Fruit fly (Drosophila melanogaster) Kc167 (cell line): ENCODE data around the gene RfC4.

Experiments used
- Myc ChIP-seq: fragments of >200 bp; optimal IDR thresholded peaks from 2 replicates; lab custom pipeline; 2017; ENCODE audit warnings: missing external identifiers
- Sin3A ChIP-seq: fragments of >200 bp; optimal IDR thresholded peaks from 2 replicates; lab custom pipeline; 2018; ENCODE audit warnings: missing external identifiers
- h ChIP-seq: fragments of >200 bp; optimal IDR thresholded peaks from 3 replicates; lab custom pipeline; 2018; ENCODE audit warnings: missing external identifiers
- insv ChIP-seq: fragments of >200 bp; optimal IDR thresholded peaks from 3 replicates; lab custom pipeline; 2018; ENCODE audit warnings: missing external identifiers
- psq ChIP-seq: fragments of >200 bp; optimal IDR thresholded peaks from 2 replicates; lab custom pipeline; 2017; ENCODE audit warnings: missing external identifiers
- ttk ChIP-seq: sonication (Bioruptor generic); optimal IDR thresholded peaks from 2 replicates; lab custom pipeline; 2017; ENCODE audit warnings: missing external identifiers

RfC4 gene

DNA sequence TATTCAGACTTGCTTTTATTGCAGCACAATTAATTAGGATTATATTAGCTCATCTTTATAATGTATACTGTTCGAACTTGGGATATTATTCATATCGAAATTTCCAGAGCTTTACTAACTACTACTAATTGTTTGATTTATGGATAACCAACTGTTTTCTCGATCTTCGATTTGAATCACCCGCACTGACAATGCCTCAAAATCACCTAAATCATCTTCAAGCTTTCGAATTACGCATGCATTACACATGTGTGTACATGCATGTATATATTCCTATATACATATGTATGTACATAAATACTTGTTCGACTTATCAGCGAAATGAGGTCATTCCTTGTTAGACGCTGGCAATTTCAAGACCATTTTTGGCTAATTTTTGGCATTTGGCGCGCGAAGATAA, 14.2 kb downstream of the RfC4 start:
- TF ChIP-seq psq (lab: Kevin White, UChicago) (no peak), h (no peak), ttk (lab: Kevin White, UChicago) (no peak), insv (lab: Kevin White, UChicago) (no peak), Myc (lab: Kevin White, UChicago) (no peak), Sin3A (lab: Kevin White, UChicago) (no peak)

DNA sequence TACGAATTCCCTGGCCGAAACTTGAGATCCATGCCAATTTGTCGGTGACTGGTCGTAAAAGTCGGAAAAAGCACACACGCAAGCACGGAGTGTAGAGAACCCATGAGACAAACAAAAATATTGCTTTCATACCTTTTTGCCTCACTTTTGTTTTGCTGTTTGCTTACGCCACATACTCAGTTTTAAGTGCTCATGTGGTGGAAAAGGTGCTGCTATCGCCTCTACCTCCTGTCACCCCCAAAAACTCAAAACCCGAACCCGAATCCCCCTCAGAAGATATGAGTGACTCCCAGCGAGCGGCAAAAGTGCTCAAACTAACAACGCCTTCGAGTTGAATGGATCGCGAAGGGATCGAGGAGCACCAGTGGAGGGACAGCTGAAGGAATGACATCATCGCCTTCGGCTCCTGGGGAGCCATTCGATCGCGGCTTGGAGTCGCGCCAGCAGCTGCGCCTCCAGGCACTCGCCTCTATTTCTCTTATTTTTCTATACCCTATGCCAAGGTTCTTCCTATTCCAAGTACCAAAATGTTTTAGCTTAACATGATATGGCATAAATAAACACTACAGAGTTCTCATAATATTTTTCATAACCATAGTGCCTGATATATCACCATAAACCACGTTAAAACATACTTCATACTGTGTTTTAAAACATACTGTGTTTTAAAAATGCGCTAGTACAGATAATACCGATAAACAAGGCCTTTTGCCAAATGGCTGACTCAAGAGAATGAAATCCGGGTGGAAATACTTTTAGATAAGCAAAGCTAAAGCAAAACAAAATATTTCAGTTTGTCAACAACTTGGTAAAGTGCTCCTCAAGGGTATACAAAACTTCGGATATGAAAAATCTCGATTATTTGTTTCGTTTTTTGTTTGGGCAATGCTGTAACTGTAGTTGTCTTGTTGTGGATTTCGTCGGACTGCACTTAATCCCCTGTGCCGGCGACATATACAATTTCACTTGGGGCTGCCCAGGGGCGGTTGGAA, 15.2 kb downstream of the RfC4 start:
- TF ChIP-seq Sin3A (lab: Kevin White, UChicago): no peak
- no peak for TF ChIP-seq insv (lab: Kevin White, UChicago)
- TF ChIP-seq ttk (lab: Kevin White, UChicago): peak; percentile 16
- no peak for TF ChIP-seq Myc (lab: Kevin White, UChicago)
- no peak for TF ChIP-seq psq (lab: Kevin White, UChicago)

DNA sequence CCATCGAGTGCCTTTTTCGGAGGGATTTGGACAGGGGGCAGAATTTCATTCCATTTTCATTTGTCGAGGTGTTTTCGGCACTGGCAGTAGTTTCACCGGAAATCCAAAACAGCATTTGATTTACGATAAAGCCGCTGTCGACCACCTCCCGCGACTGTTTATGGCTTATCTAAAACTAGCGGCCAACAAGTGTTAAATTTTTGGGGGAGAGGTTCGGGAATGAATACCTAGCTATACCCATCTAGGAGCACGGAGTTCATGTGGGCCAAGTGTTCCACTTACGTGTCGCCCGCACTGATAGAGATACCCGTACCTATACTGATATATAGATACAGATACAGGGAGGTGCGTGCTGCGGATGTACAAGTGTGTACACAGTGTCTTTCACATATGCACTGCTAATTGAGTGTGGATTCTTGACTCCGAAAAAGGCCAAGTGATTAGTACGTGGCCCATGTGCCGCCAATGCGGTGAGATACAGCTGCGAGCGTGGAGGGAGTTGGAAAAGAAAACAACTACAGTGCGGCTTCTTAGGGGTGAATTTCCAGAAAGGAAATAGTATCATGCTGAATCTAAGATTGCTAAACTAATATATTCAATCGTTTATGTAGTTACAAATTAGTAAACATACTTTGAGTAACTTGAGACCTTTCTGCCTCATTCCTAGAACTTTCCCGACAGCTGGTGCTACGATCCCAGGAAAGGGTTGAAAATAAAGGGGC, 16.0 kb downstream of the RfC4 start:
- TF ChIP-seq h (no peak), Myc (lab: Kevin White, UChicago) (no peak), psq (lab: Kevin White, UChicago) (no peak), Sin3A (lab: Kevin White, UChicago) (no peak), insv (lab: Kevin White, UChicago) (no peak), ttk (lab: Kevin White, UChicago) (no peak)

DNA sequence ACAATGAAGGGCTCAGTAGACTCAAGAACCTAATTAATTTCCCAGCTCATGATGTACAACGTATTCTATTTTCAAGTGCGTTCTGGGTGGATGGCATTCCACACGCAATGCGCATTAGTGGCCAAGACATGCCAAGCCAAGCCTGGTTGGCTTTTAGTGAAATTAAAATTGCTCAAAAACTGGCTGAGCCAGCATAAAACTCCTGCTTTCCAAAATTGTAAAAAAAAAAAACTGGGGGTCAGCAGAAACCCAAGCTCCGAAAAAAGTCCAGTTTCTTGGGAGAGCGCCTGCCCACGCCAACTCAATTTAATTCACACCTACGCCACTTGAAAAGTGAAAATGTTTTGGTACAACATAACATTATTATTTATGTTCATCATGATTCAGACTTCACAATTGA, 17.5 kb downstream of the RfC4 start:
- TF ChIP-seq ttk (lab: Kevin White, UChicago): no peak
- no peak for TF ChIP-seq Sin3A (lab: Kevin White, UChicago)
- no peak for TF ChIP-seq insv (lab: Kevin White, UChicago)
- TF ChIP-seq Myc (lab: Kevin White, UChicago): no peak
- no peak for TF ChIP-seq h
- no peak for TF ChIP-seq psq (lab: Kevin White, UChicago)

DNA sequence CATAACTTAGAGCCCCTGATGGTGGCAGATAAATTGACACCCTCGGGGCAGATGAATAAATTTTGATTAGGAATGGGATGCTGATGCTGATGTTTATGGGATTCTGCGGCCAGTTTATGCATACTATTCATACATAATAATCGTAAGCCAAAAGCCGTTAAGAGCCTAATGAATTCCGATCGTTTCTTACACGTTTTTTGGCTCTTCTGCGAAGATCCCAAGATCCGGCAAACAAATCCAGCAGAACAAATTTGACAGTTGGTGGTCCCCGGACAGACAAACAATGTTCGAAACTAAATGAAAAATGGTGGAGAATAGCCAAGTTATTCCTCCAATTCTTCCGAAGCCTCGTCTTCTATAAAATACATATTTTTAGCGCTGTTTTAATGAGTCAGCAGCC, 18.3 kb downstream of the RfC4 start:
- TF ChIP-seq Sin3A (lab: Kevin White, UChicago): no peak
- no peak for TF ChIP-seq psq (lab: Kevin White, UChicago)
- TF ChIP-seq ttk (lab: Kevin White, UChicago): no peak
- TF ChIP-seq insv (lab: Kevin White, UChicago): no peak
- TF ChIP-seq h: no peak
- no peak for TF ChIP-seq Myc (lab: Kevin White, UChicago)

DNA sequence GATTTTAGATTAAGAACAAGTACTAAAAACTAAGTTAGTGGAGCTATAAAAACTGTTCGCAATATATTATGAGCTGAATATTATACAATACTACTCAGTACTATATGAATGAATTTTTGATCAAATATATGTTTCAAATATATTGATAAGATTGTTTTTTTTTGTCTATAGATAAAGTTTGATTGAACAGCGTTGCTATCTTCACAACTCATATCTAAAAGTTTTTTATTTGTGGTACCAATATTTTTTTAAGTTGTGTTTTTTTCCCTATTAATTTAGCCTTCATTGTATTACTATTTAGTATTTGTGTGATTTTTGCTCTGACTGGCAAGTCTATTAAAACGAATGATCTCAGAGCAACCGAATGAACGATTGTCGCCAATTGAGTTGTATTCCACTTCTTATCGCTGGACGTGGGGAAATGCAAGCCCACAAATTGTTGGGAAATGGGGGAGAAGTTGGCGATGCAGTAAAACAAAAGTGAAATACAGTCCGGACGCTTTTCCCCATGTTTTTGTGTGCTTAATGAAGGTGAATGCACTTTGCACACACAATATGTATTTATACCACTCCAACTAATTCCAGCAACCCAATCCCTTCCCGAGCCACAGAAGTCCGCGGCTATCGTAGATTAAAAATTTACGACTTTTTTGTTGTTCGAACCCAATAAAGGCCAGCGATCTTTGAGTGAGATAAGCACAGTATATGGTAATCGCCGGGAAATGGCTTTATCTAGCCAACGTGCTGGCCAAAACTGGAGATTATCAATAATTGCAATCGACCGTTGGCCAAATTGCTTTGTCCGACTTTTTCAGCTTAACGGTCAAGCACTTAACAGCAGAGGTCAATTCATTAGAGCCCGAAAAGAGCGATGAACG, 19.1 kb downstream of the RfC4 start:
- no peak for TF ChIP-seq h
- TF ChIP-seq ttk (lab: Kevin White, UChicago): no peak
- TF ChIP-seq Myc (lab: Kevin White, UChicago): no peak
- TF ChIP-seq insv (lab: Kevin White, UChicago): no peak
- no peak for TF ChIP-seq psq (lab: Kevin White, UChicago)
- TF ChIP-seq Sin3A (lab: Kevin White, UChicago): no peak

DNA sequence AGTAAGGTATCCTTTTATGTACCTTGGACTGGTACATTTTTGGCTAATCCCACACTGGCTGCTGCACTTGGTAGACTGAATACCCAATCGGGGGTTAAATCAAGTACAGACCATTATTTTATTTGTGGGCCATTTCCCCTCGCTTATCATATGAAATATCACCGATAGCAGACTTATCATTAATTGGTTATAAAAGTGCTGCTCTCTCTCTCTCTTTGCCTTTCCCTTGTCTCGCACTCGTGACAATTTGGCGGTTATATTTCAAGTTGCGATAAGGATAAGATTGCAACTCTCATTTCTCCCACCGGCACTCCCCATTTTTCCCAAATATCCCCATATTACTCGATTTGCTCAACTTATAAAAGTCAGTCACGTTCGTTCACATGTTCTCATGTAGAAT, 20.1 kb downstream of the RfC4 start:
- TF ChIP-seq Sin3A (lab: Kevin White, UChicago): no peak
- TF ChIP-seq ttk (lab: Kevin White, UChicago): no peak
- TF ChIP-seq h: no peak
- no peak for TF ChIP-seq insv (lab: Kevin White, UChicago)
- no peak for TF ChIP-seq psq (lab: Kevin White, UChicago)
- TF ChIP-seq Myc (lab: Kevin White, UChicago): no peak

DNA sequence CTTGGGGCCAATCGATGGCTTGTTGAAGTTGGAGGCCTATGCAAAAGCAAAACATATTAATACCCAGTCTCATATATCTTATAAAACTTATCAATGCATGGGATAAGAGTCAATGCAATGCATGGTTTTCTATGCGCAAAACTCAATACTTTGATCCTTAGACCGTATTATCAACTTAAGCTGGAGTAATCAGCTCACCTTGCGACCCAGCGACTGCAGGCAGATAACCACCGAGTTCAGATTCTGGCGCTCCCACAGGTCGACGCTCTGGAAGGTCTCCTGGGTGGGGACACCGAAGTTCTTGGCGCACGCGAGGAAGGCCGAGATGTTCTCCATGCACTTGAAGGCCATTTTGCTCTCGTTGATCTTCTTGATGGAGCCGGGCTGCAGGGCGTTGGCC, 20.7 kb downstream of the RfC4 start:
- TF ChIP-seq psq (lab: Kevin White, UChicago): no peak
- no peak for TF ChIP-seq insv (lab: Kevin White, UChicago)
- no peak for TF ChIP-seq ttk (lab: Kevin White, UChicago)
- no peak for TF ChIP-seq h
- no peak for TF ChIP-seq Myc (lab: Kevin White, UChicago)
- no peak for TF ChIP-seq Sin3A (lab: Kevin White, UChicago)

DNA sequence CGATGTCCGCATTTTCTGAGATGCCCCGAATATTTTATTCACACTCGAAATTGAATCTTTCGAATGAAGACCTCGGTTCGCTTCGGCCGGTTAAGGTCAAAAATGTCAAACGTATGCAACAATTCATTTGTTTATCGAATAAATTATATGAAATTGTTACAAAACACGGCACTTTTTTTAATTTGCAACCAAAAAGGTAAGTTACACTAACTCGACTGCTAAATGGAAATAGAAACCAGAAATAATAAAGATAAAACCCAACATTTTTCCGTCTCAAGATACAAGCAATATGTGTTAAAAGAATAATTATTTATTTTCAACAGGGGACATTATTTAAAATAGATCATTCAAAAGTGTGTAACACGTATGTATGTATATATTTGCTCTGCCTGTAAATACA, 21.8 kb downstream of the RfC4 start:
- TF ChIP-seq insv (lab: Kevin White, UChicago) (no peak), Myc (lab: Kevin White, UChicago) (no peak), h (no peak), ttk (lab: Kevin White, UChicago) (no peak), psq (lab: Kevin White, UChicago) (no peak), Sin3A (lab: Kevin White, UChicago) (no peak)

DNA sequence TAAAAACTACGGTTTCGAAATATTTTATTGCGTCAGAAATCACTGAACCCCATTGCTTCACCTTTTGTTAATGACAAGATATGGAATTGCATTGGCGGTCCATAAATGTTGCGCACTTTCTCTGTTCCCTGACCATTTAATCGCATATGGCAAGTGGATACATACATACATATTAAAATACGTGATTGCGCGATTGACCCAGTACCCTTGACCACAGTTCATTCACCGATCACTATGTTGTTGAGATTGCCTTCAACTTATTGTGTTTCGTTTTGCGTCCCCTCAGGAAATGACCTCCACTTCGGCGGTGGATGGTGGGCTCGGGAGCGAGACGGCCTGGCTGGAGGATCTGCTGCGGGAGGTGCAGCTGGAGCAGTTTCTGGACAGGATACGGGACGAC, 25.6 kb downstream of the RfC4 start:
- TF ChIP-seq insv (lab: Kevin White, UChicago) (no peak), Myc (lab: Kevin White, UChicago) (no peak), h (no peak), Sin3A (lab: Kevin White, UChicago) (no peak), psq (lab: Kevin White, UChicago) (no peak), ttk (lab: Kevin White, UChicago) (no peak)
